Fruit fly (Drosophila melanogaster): ENCODE results near the gene Psn.

dm6 chr3L:20472607-20473006, 40.3 kb downstream of the Psn start:
- TF ChIP-seq psq (optimal IDR thresholded peaks at IDR 0.05) (no peak), h (optimal IDR thresholded peaks at IDR 0.05) (no peak)
